Fruit fly (Drosophila melanogaster): ENCODE results near the gene Usp1.

DNA sequence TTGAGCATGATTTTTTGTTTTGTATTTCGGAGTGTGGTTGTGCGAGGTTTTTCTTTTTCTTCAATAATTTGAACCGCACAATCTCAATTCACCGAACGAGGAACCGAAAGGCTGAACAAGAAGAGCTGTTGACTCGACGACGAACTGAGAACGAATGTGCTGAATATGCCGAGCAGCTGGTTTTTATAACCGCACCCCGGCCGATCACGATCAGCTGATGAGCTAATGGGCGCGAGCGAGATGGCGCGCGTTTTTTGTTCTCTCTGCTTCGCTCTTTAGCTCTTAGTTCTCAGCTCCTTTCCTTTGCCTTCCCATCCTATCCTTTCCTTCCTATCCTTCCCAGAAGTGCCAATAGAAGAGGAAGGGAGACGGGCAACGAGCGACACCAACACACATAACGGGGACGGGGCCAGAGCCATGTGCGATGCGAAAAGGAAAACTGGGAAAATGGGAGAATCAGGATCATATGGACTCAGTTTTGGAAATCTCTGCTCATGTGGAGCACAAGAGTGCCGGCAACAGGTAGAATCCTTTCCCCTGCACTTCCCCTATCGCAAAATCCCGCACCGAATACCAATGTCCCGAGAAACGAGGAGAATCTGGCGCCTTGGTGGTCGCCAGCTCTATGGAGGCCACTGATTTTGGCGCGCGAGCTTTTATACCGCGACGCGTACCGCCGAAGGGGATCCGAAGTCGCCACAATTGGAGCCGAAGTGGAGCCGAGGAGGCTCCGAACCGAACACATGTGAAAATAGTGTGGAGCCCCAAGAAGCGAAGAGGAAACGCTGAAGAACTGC is 26.4 kb downstream of the Usp1 start, which contains the start of gene stg:
- TF ChIP-seq Myc (optimal IDR thresholded peaks at IDR 0.05), result no peak
- TF ChIP-seq Sin3A (optimal IDR thresholded peaks at IDR 0.05), result no peak
- no peak for TF ChIP-seq psq (optimal IDR thresholded peaks at IDR 0.05)
- TF ChIP-seq ttk (optimal IDR thresholded peaks at IDR 0.05), result no peak
- TF ChIP-seq h (optimal IDR thresholded peaks at IDR 0.05), result no peak

All from Kc167 (cell line).